Worm (Caenorhabditis elegans) whole organism, L4 larva: ENCODE measurements around the gene ttr-39.
A peak's percentile ranks its signal among the peaks of the same experiment; 100 is the strongest.

Experiments
- D1046.2 ChIP-seq: fragments of 200-800 bp; sonication (Bioruptor generic); IDR thresholded peaks from 2 replicates; pipeline ENCODE4 v1.3.6; 2022; ENCODE audit warnings: missing genetic modification characterization, missing compliant biosample characterization
- F37D6.2 ChIP-seq: sonication (generic microtip); optimal IDR thresholded peaks from 2 replicates; lab custom pipeline; 2016; ENCODE audit warnings: mild to moderate bottlenecking, missing genetic modification characterization, missing compliant biosample characterization
- R02D3.7 ChIP-seq: fragments of 150-350 bp; sonication (generic microtip); optimal IDR thresholded peaks from 3 replicates; lab custom pipeline; 2014; ENCODE audit warnings: missing biosample characterization, missing genetic modification characterization
- Y105C5A.15 ChIP-seq: fragments of 200-800 bp; sonication (Bioruptor generic); IDR thresholded peaks from 2 replicates; pipeline ENCODE4 v1.3.6; 2022; ENCODE audit warnings: missing genetic modification characterization, missing compliant biosample characterization
- Y5F2A.4 ChIP-seq: fragments of 200-800 bp; sonication (Bioruptor generic); optimal IDR thresholded peaks from 2 replicates; lab custom pipeline; 2018; ENCODE audit warnings: mild to moderate bottlenecking, missing genetic modification characterization, missing compliant biosample characterization
- Y75B8A.6 ChIP-seq: fragments of 200-800 bp; sonication (Bioruptor generic); IDR thresholded peaks from 2 replicates; pipeline ENCODE4 v1.3.6; 2022; ENCODE audit warnings: missing genetic modification reagents, missing genetic modification characterization, missing compliant biosample characterization
- ZK546.5 ChIP-seq, 2 experiments: sonication (generic microtip); optimal IDR thresholded peaks; 2 replicates each; lab custom pipeline; 2017; ENCODE audit warnings: missing biosample characterization in 2 of 2, missing genetic modification characterization in 2 of 2
- aly-2 ChIP-seq: sonication (generic microtip); optimal IDR thresholded peaks from 2 replicates; lab custom pipeline; 2018; ENCODE audit warnings: missing biosample characterization, missing genetic modification characterization
- ama-1 ChIP-seq: fragments of 150-350 bp; optimal IDR thresholded peaks from 2 replicates; lab custom pipeline; 2014; ENCODE audit warnings: inconsistent platforms, mixed read lengths
- attf-4 ChIP-seq: sonication (generic microtip); optimal IDR thresholded peaks from 3 replicates; lab custom pipeline; 2017; ENCODE audit warnings: missing biosample characterization, missing genetic modification characterization
- ceh-20 ChIP-seq: fragments of 200-800 bp; sonication (Bioruptor generic); IDR thresholded peaks from 2 replicates; pipeline ENCODE4 v1.3.6; 2022; ENCODE audit warnings: missing genetic modification reagents, missing genetic modification characterization, missing compliant biosample characterization
- ceh-28 ChIP-seq: fragments of 150-350 bp; optimal IDR thresholded peaks from 2 replicates; lab custom pipeline; 2014; ENCODE audit warnings: missing biosample characterization, missing genetic modification reagents, missing genetic modification characterization
- ceh-32 ChIP-seq: sonication (generic microtip); optimal IDR thresholded peaks from 2 replicates; lab custom pipeline; 2016; ENCODE audit warnings: mild to moderate bottlenecking, missing genetic modification characterization, missing compliant biosample characterization; ENCODE audit not compliant: poor library complexity
- ces-1 ChIP-seq: fragments of 150-350 bp; sonication (generic microtip); optimal IDR thresholded peaks from 4 replicates; lab custom pipeline; 2014; ENCODE audit warnings: missing biosample characterization, missing genetic modification reagents, missing genetic modification characterization
- ctbp-1 ChIP-seq: fragments of 200-800 bp; sonication (Bioruptor generic); IDR thresholded peaks from 2 replicates; pipeline ENCODE4 v1.3.6; 2022; ENCODE audit warnings: missing genetic modification reagents, missing genetic modification characterization, missing compliant biosample characterization
- daf-12 ChIP-seq: fragments of 150-350 bp; optimal IDR thresholded peaks from 2 replicates; lab custom pipeline; 2014; ENCODE audit warnings: missing biosample characterization, missing genetic modification reagents, missing genetic modification characterization
- daf-16 ChIP-seq, 3 experiments: sonication (generic microtip); optimal IDR thresholded peaks; 2 replicates each; lab custom pipeline; 2016 to 2017; ENCODE audit warnings: missing genetic modification characterization in 3 of 3, missing genetic modification reagents in 3 of 3, mild to moderate bottlenecking in 2 of 3, missing compliant biosample characterization in 2 of 3, missing biosample characterization in 1 of 3, moderate library complexity in 1 of 3
- daf-19 ChIP-seq: fragments of 200-800 bp; sonication (Bioruptor generic); conservative IDR thresholded peaks from 2 replicates; pipeline ENCODE4 v1.3.6; 2022; ENCODE audit warnings: missing genetic modification characterization, missing compliant biosample characterization
- dmd-6 ChIP-seq: fragments of 200-800 bp; sonication (Bioruptor generic); IDR thresholded peaks from 2 replicates; pipeline ENCODE4 v1.3.6; 2022; ENCODE audit warnings: missing genetic modification reagents, missing genetic modification characterization, missing compliant biosample characterization
- dmd-9 ChIP-seq: fragments of 200-800 bp; sonication (Bioruptor generic); IDR thresholded peaks from 2 replicates; pipeline ENCODE4 v1.3.6; 2022; ENCODE audit warnings: missing genetic modification reagents, missing genetic modification characterization, missing compliant biosample characterization
- dve-1 ChIP-seq: sonication (generic microtip); optimal IDR thresholded peaks from 2 replicates; lab custom pipeline; 2017; ENCODE audit warnings: antibody characterized with exemption, mild to moderate bottlenecking, missing genetic modification characterization, missing compliant biosample characterization; ENCODE audit not compliant: insufficient read depth
- egl-27 ChIP-seq: sonication (generic microtip); optimal IDR thresholded peaks from 3 replicates; lab custom pipeline; 2017; ENCODE audit warnings: missing biosample characterization, missing genetic modification reagents, missing genetic modification characterization
- egl-43 ChIP-seq: fragments of 200-800 bp; sonication (Bioruptor generic); IDR thresholded peaks from 2 replicates; pipeline ENCODE4 v1.3.6; 2022; ENCODE audit warnings: missing genetic modification reagents, missing genetic modification characterization, missing compliant biosample characterization
- fos-1 ChIP-seq: fragments of 150-350 bp; optimal IDR thresholded peaks from 2 replicates; lab custom pipeline; 2014; ENCODE audit warnings: missing biosample characterization, missing genetic modification characterization
- hlh-11 ChIP-seq: fragments of 200-800 bp; sonication (Bioruptor generic); optimal IDR thresholded peaks from 2 replicates; lab custom pipeline; 2018; ENCODE audit warnings: mild to moderate bottlenecking, missing genetic modification characterization, missing compliant biosample characterization
- hlh-30 ChIP-seq: sonication (generic microtip); optimal IDR thresholded peaks from 2 replicates; lab custom pipeline; 2017; ENCODE audit warnings: antibody characterized with exemption, mild to moderate bottlenecking, missing genetic modification characterization, missing compliant biosample characterization; ENCODE audit not compliant: insufficient read depth
- jun-1 ChIP-seq: fragments of 150-350 bp; optimal IDR thresholded peaks from 2 replicates; lab custom pipeline; 2014; ENCODE audit warnings: missing biosample characterization, missing genetic modification reagents, missing genetic modification characterization
- lim-7 ChIP-seq: fragments of 200-800 bp; sonication (Bioruptor generic); IDR thresholded peaks from 2 replicates; pipeline ENCODE4 v1.3.6; 2022; ENCODE audit warnings: missing genetic modification characterization, missing compliant biosample characterization
- lin-15B ChIP-seq: fragments of 150-350 bp; sonication (generic microtip); optimal IDR thresholded peaks from 3 replicates; lab custom pipeline; 2014; ENCODE audit warnings: missing biosample characterization, missing genetic modification characterization
- lin-29 ChIP-seq: fragments of 200-800 bp; sonication (Bioruptor generic); IDR thresholded peaks from 2 replicates; pipeline ENCODE4 v1.3.6; 2022; ENCODE audit warnings: missing genetic modification reagents, missing genetic modification characterization, missing compliant biosample characterization
- lin-38 ChIP-seq: fragments of 200-800 bp; sonication (Bioruptor generic); IDR thresholded peaks from 2 replicates; pipeline ENCODE4 v1.3.6; 2022; ENCODE audit warnings: missing genetic modification reagents, missing genetic modification characterization, missing compliant biosample characterization
- mes-2 ChIP-seq: sonication (generic microtip); optimal IDR thresholded peaks from 2 replicates; lab custom pipeline; 2016; ENCODE audit warnings: missing genotype, mild to moderate bottlenecking, missing genetic modification characterization, missing compliant biosample characterization; ENCODE audit not compliant: poor library complexity, severe bottlenecking
- nhr-10 ChIP-seq: fragments of 150-350 bp; optimal IDR thresholded peaks from 2 replicates; lab custom pipeline; 2014; ENCODE audit warnings: missing biosample characterization, missing genetic modification characterization
- nhr-25 ChIP-seq: sonication (generic microtip); optimal IDR thresholded peaks from 2 replicates; lab custom pipeline; 2017; ENCODE audit warnings: missing genetic modification characterization, mild to moderate bottlenecking, missing compliant biosample characterization, antibody characterized with exemption, moderate library complexity, borderline replicate concordance; ENCODE audit not compliant: insufficient read depth
- nhr-42 ChIP-seq: fragments of 200-800 bp; sonication (Bioruptor generic); IDR thresholded peaks from 2 replicates; pipeline ENCODE4 v1.3.6; 2022; ENCODE audit warnings: missing genetic modification characterization, missing compliant biosample characterization
- nhr-6 ChIP-seq: fragments of 150-350 bp; optimal IDR thresholded peaks from 2 replicates; lab custom pipeline; 2014; ENCODE audit warnings: missing biosample characterization, missing genetic modification characterization
- nhr-76 ChIP-seq: fragments of 150-350 bp; optimal IDR thresholded peaks from 2 replicates; lab custom pipeline; 2014; ENCODE audit warnings: missing biosample characterization, missing genetic modification characterization
- nhr-77 ChIP-seq: fragments of 150-350 bp; optimal IDR thresholded peaks from 2 replicates; lab custom pipeline; 2014; ENCODE audit warnings: missing biosample characterization, missing genetic modification characterization
- rbr-2 ChIP-seq: sonication (generic microtip); optimal IDR thresholded peaks from 2 replicates; lab custom pipeline; 2016; ENCODE audit warnings: missing genotype, missing genetic modification characterization, missing compliant biosample characterization
- snpc-4 ChIP-seq: fragments of 150-350 bp; optimal IDR thresholded peaks from 2 replicates; lab custom pipeline; 2014; ENCODE audit warnings: missing biosample characterization, missing genetic modification characterization
- spr-1 ChIP-seq: sonication (generic microtip); optimal IDR thresholded peaks from 2 replicates; lab custom pipeline; 2016; ENCODE audit warnings: mild to moderate bottlenecking, missing genetic modification characterization, missing compliant biosample characterization
- spr-3 ChIP-seq: fragments of 200-800 bp; sonication (Bioruptor generic); optimal IDR thresholded peaks from 2 replicates; lab custom pipeline; 2018; ENCODE audit warnings: mild to moderate bottlenecking, missing genetic modification characterization, missing compliant biosample characterization
- tag-97 ChIP-seq: fragments of 200-800 bp; sonication (Bioruptor generic); IDR thresholded peaks from 2 replicates; pipeline ENCODE4 v1.3.6; 2022; ENCODE audit warnings: missing genetic modification characterization, missing compliant biosample characterization
- tra-1 ChIP-seq: fragments of 200-800 bp; sonication (Bioruptor generic); IDR thresholded peaks from 2 replicates; pipeline ENCODE4 v1.3.6; 2022; ENCODE audit warnings: missing genetic modification reagents, missing genetic modification characterization, missing compliant biosample characterization
- unc-39 ChIP-seq: sonication (generic microtip); optimal IDR thresholded peaks from 2 replicates; lab custom pipeline; 2017; ENCODE audit warnings: missing biosample characterization, missing genetic modification characterization
- unc-62 ChIP-seq, 3 experiments: fragments of 150-350 bp in 1 of 3; sonication (generic microtip); optimal IDR thresholded peaks in 2 of 3; peaks in 1 of 3; 1 replicate in 1 of 3; 2 replicates in 2 of 3; lab custom pipeline; 2014 to 2017; ENCODE audit warnings: missing biosample characterization in 3 of 3, missing genetic modification characterization in 3 of 3, missing genetic modification reagents in 3 of 3, missing genotype in 1 of 3
- vab-7 ChIP-seq: fragments of 200-800 bp; sonication (Bioruptor generic); IDR thresholded peaks from 2 replicates; pipeline ENCODE4 v1.3.6; 2022; ENCODE audit warnings: missing genetic modification reagents, missing genetic modification characterization, missing compliant biosample characterization
- zag-1 ChIP-seq: fragments of 150-350 bp; optimal IDR thresholded peaks from 2 replicates; lab custom pipeline; 2014; ENCODE audit warnings: missing biosample characterization, missing genetic modification characterization
- zfp-2 ChIP-seq: sonication (generic microtip); optimal IDR thresholded peaks from 2 replicates; lab custom pipeline; 2016; ENCODE audit warnings: mild to moderate bottlenecking, missing genetic modification characterization, missing compliant biosample characterization
- zip-2 ChIP-seq: fragments of 150-350 bp; optimal IDR thresholded peaks from 2 replicates; lab custom pipeline; 2014; ENCODE audit warnings: missing biosample characterization, missing genetic modification characterization

ttr-39 gene

DNA sequence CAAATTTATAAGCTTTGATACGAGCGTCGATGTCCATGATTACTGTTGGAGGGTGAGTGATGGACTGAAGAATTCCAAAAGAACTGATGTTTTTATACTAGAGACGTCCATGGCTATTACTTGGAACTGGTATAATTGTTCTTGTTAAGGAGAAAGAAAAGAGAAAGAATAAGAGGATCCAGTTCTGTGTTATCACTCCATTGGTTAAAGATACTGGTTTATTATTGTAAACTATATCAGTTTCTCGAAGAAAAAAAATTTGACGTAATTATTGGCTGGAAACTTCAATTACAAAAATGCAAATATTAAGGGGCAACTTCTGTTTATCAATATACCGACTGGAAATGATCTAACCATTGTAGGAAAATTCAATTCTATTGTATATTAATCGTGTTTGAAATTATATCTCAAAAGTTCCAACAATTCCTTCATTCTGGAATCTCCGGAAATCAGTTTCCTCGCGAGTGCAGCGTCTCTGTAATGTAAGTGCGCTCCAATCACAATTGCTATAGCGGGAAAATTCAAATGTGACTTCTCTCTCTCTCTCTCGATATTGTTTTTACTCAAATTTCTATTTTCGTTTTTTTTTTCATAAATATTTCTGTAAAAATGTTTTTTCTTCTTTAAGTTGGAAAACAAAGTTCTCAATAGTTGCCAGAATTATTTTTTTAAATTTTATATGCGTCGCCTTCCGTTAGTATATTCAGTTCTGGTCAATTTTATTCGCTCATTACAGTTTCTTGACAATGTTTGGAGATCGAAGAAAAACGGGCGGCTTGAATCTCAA lies 4.1 kb downstream of the ttr-39 start, which contains the start of the genes col-2 and ndc-80 (continued):
- TF ChIP-seq egl-27 (tag; lab: Kevin White, UChicago) (no peak), D1046.2 (GFP tag; lab: Robert Waterston, UW) (no peak), ceh-20 (GFP tag; lab: Robert Waterston, UW) (no peak), lin-38 (GFP tag; lab: Robert Waterston, UW) (peak; percentile 94), jun-1 (no peak), zip-2 (tag; lab: Kevin White, UChicago) (no peak), tag-97 (no peak), lim-7 (GFP tag; lab: Robert Waterston, UW) (no peak), unc-39 (tag; lab: Kevin White, UChicago) (no peak), snpc-4 (tag; lab: Kevin White, UChicago) (no peak), spr-1 (tag; lab: Kevin White, UChicago) (no peak), tra-1 (no peak), nhr-6 (peak; percentile 82), nhr-25 (tag; lab: Kevin White, UChicago) (no peak), ceh-28 (tag; lab: Kevin White, UChicago) (no peak), ceh-32 (no peak), ama-1 (lab: Kevin White, UChicago) (no peak), zag-1 (tag; lab: Kevin White, UChicago) (no peak), daf-12 (tag; lab: Kevin White, UChicago) (no peak), hlh-30 (no peak), spr-3 (GFP tag; lab: Kevin White, UChicago) (no peak), Y5F2A.4 (no peak), R02D3.7 (no peak), dmd-6 (GFP tag; lab: Robert Waterston, UW) (no peak), nhr-77 (tag; lab: Kevin White, UChicago) (no peak), unc-62 (GFP tag; optimal IDR thresholded peaks at IDR 0.05 in 1 of 2; lab: Kevin White, UChicago) (no peak), unc-62 (tag; optimal IDR thresholded peaks at IDR 0.05; lab: Kevin White, UChicago) (no peak), nhr-10 (tag; lab: Kevin White, UChicago) (no peak), lin-29 (GFP tag; lab: Robert Waterston, UW) (no peak), hlh-11 (tag; lab: Kevin White, UChicago) (peak; percentile 19), zfp-2 (tag; lab: Kevin White, UChicago) (no peak), rbr-2 (tag; lab: Kevin White, UChicago) (peak; percentile 43), aly-2 (tag; lab: Kevin White, UChicago) (no peak), mes-2 (tag; lab: Kevin White, UChicago) (peak; percentile 95), F37D6.2 (tag; lab: Kevin White, UChicago) (no peak), lin-15B (no peak), Y105C5A.15 (GFP tag; lab: Robert Waterston, UW) (no peak), attf-4 (tag; lab: Kevin White, UChicago) (no peak), nhr-76 (tag; lab: Kevin White, UChicago) (no peak), fos-1 (tag; lab: Kevin White, UChicago) (no peak), ctbp-1 (GFP tag; lab: Robert Waterston, UW) (no peak), dmd-9 (GFP tag; lab: Robert Waterston, UW) (no peak), dve-1 (no peak), egl-43 (GFP tag; lab: Robert Waterston, UW) (no peak), ces-1 (no peak), Y75B8A.6 (GFP tag; lab: Robert Waterston, UW) (no peak), daf-16 (GFP tag; optimal IDR thresholded peaks at IDR 0.05; lab: Kevin White, UChicago) (no peak), daf-16 (tag; optimal IDR thresholded peaks at IDR 0.05; lab: Kevin White, UChicago) (no peak), daf-19 (GFP tag; lab: Robert Waterston, UW) (no peak), vab-7 (GFP tag; lab: Robert Waterston, UW) (no peak), nhr-42 (GFP tag; lab: Robert Waterston, UW) (no peak), ZK546.5 (tag; optimal IDR thresholded peaks at IDR 0.05; lab: Kevin White, UChicago) (no peak)
